Fruit fly (Drosophila melanogaster) whole organism: ENCODE measurements around the gene mRpS23.

Source experiments
- CG8478 ChIP-seq: fragments of >200 bp; optimal IDR thresholded peaks from 2 replicates; lab custom pipeline; 2018; ENCODE audit warnings: inconsistent platforms
- psq ChIP-seq: fragments of >200 bp; optimal IDR thresholded peaks from 2 replicates; lab custom pipeline; 2017

- TF ChIP-seq CG8478 (lab: Kevin White, UChicago) (no peak), psq (no peak)
Measured at dm6 chr2L:13841508-13841907, 6.6 kb upstream of the mRpS23 start, which contains the start of gene CG33307.
